Fruit fly (Drosophila melanogaster): ENCODE results near the gene CstF50.

CstF50 gene

DNA sequence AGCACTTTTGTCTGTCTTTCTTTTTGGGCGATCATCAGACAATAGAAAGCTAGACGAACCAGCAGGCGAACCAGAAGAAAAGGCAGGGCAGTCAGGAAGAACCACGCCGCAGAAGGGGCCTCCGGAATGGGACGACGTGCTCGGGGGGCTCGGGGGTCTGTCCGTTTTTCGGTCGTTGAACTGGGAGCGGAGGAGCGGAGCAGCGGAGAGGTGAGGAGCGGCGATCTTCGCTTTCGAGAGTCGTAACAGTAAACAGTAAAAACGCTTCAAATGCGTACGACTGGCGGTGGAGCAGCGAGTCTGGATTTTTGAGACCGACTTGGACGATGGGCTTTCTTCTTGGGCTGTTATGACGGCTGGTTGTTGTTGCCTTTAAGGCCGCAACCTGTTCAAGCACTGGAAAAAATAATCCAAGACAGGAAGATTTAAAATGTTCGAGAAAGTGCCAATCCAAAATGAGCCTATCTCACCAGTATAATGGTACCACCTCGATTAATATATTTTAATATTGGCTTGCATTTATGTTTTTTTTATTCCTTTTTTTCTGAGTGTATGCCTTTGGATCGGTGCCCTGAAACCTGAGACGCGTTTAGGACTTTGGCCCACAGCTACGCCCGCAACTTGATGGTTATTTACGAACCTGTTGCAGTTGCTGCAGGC lies 49.9 kb downstream of the CstF50 start:
- TF ChIP-seq CG8478 (optimal IDR thresholded peaks at IDR 0.05) (no peak), CTCF (optimal IDR thresholded peaks at IDR 0.05) (no peak)

Measured in S2 (cell line).